Fruit fly (Drosophila melanogaster): ENCODE data around the gene Aos1.

Aos1 gene

DNA sequence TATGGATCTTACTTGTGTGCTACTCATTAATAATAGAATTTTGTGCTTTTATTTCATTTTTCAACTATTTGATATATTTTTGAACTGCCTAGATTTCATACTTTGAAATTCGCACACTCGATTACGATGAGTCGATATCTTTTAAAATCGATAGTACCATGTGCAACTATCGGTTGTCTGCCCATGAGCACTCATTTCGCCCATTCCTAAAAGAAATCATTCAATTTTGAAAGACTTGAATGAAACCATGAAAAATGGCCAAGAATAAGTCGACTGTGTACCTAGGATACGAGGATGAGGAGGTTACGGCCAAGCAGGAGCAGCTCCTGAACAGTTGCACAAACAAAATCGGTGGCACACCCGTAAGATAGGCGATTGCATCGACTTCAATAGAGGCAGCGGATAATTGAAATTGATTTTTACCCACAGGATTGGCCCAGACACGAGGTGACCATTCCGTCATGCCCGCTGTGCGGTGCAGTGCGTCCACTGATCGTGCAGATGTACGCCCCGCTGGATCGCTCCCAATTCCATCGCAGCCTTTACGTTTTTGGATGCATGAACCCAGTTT, 22.8 kb upstream of the Aos1 start, which contains the start of gene trus (continued):
- TF ChIP-seq Meics (GFP tag; optimal IDR thresholded peaks at IDR 0.05) = no peak
- TF ChIP-seq aop (GFP tag; IDR thresholded peaks at IDR 0.05) = no peak
- no peak for TF ChIP-seq trh (GFP tag; optimal IDR thresholded peaks at IDR 0.05)
- TF ChIP-seq Scr (GFP tag; IDR thresholded peaks at IDR 0.05; ENCODE audit: partially characterized antibody) = peak; percentile 86
- no peak for TF ChIP-seq CG3065 (GFP tag; optimal IDR thresholded peaks at IDR 0.05)
- TF ChIP-seq CG14441 (GFP tag; IDR thresholded peaks at IDR 0.05) = no peak
- no peak for TF ChIP-seq insv (GFP tag; optimal IDR thresholded peaks at IDR 0.05)
- TF ChIP-seq CrebB (tag; optimal IDR thresholded peaks at IDR 0.05) = no peak
- no peak for TF ChIP-seq Usf (GFP tag; optimal IDR thresholded peaks at IDR 0.05)
- TF ChIP-seq Pdp1 (GFP tag; optimal IDR thresholded peaks at IDR 0.05) = no peak
- TF ChIP-seq CG10431 (GFP tag; optimal IDR thresholded peaks at IDR 0.05) = no peak
- no peak for TF ChIP-seq C15 (GFP tag; IDR thresholded peaks at IDR 0.05)
- TF ChIP-seq so (GFP tag; IDR thresholded peaks at IDR 0.05) = no peak
- no peak for TF ChIP-seq chn (GFP tag; optimal IDR thresholded peaks at IDR 0.05)
- peak; percentile 69 for TF ChIP-seq inv (GFP tag; IDR thresholded peaks at IDR 0.05; ENCODE audit: partially characterized antibody)
- no peak for TF ChIP-seq corto (GFP tag; optimal IDR thresholded peaks at IDR 0.05)
- no peak for TF ChIP-seq org-1 (GFP tag; optimal IDR thresholded peaks at IDR 0.05)
- TF ChIP-seq Lpt (GFP tag; optimal IDR thresholded peaks at IDR 0.05) = no peak
- TF ChIP-seq kah (GFP tag; optimal IDR thresholded peaks at IDR 0.05) = no peak
- no peak for TF ChIP-seq B-H1 (GFP tag; IDR thresholded peaks at IDR 0.05)
- no peak for TF ChIP-seq chm (GFP tag; IDR thresholded peaks at IDR 0.05)
- TF ChIP-seq CG9609 (GFP tag; optimal IDR thresholded peaks at IDR 0.05) = no peak
- TF ChIP-seq hth (optimal IDR thresholded peaks at IDR 0.05) = no peak
- no peak for TF ChIP-seq br (optimal IDR thresholded peaks at IDR 0.05)
- TF ChIP-seq CG18599 (GFP tag; optimal IDR thresholded peaks at IDR 0.05) = no peak
- TF ChIP-seq CG12942 (GFP tag; optimal IDR thresholded peaks at IDR 0.05) = no peak
- TF ChIP-seq Med (GFP tag) = peak; percentile 35
- no peak for TF ChIP-seq ERR (GFP tag; optimal IDR thresholded peaks at IDR 0.05)
- peak; percentile 7 for TF ChIP-seq zen (tag; optimal IDR thresholded peaks at IDR 0.05)
- TF ChIP-seq jing (GFP tag; optimal IDR thresholded peaks at IDR 0.05) = no peak
- peak; percentile 13 for TF ChIP-seq Fer1 (GFP tag; optimal IDR thresholded peaks at IDR 0.05)
- TF ChIP-seq vfl (GFP tag; optimal IDR thresholded peaks at IDR 0.05) = no peak
- TF ChIP-seq cad (GFP tag; optimal IDR thresholded peaks at IDR 0.05) = no peak
- no peak for TF ChIP-seq Taf1 (GFP tag; IDR thresholded peaks at IDR 0.05)
- TF ChIP-seq CG8359 (GFP tag; optimal IDR thresholded peaks at IDR 0.05; ENCODE audit: borderline replicate concordance) = no peak
- peak; percentile 87 for TF ChIP-seq HLH4C (GFP tag; IDR thresholded peaks at IDR 0.05; ENCODE audit: partially characterized antibody)
- TF ChIP-seq CG33213 (GFP tag; optimal IDR thresholded peaks at IDR 0.05) = no peak
- peak; percentile 82 for TF ChIP-seq tna (GFP tag; IDR thresholded peaks at IDR 0.05; ENCODE audit: partially characterized antibody)
- TF ChIP-seq ATbp (GFP tag; optimal IDR thresholded peaks at IDR 0.05) = no peak
- TF ChIP-seq HmgZ (tag; optimal IDR thresholded peaks at IDR 0.05) = peak; percentile 14
- TF ChIP-seq H15 (GFP tag; IDR thresholded peaks at IDR 0.05) = no peak
- no peak for TF ChIP-seq CG4854 (GFP tag; optimal IDR thresholded peaks at IDR 0.05)
- no peak for TF ChIP-seq Lhr (GFP tag; optimal IDR thresholded peaks at IDR 0.05)
- peak; percentile 91 for TF ChIP-seq unc-4 (GFP tag; IDR thresholded peaks at IDR 0.05; ENCODE audit: partially characterized antibody)
- TF ChIP-seq Elba2 (GFP tag; optimal IDR thresholded peaks at IDR 0.05) = no peak
- no peak for TF ChIP-seq CG1602 (GFP tag; optimal IDR thresholded peaks at IDR 0.05)
- TF ChIP-seq CG2116 (GFP tag; optimal IDR thresholded peaks at IDR 0.05) = peak; percentile 79
- TF ChIP-seq Poxn (GFP tag; IDR thresholded peaks at IDR 0.05) = no peak
- TF ChIP-seq dmrt99B (tag; optimal IDR thresholded peaks at IDR 0.05) = no peak
- peak; percentile 91 for TF ChIP-seq E2f2 (GFP tag; IDR thresholded peaks at IDR 0.05)
- no peak for TF ChIP-seq Rfx (GFP tag; IDR thresholded peaks at IDR 0.05)
- TF ChIP-seq CG34224 (GFP tag; IDR thresholded peaks at IDR 0.05; ENCODE audit: partially characterized antibody) = peak; percentile 92
